Fruit fly (Drosophila melanogaster): ENCODE results near the gene CG3081.

Gene CG3081

dm6 chrX:4684444-4684924, 40.7 kb upstream of the CG3081 start (continued):
- TF ChIP-seq Hr51 (GFP tag; optimal IDR thresholded peaks at IDR 0.05) (peak; percentile 81 to 83), ftz-f1 (GFP tag; optimal IDR thresholded peaks at IDR 0.05) (peak; percentile 87), CG17802 (tag; optimal IDR thresholded peaks at IDR 0.05) (peak; percentile 21), CG2875 (GFP tag; optimal IDR thresholded peaks at IDR 0.05) (peak; percentile 41), Rfx (GFP tag; IDR thresholded peaks at IDR 0.05) (peak; percentile 96), CG8478 (optimal IDR thresholded peaks at IDR 0.05) (peak; percentile 98), exex (tag; optimal IDR thresholded peaks at IDR 0.05) (peak; percentile 57), Dip2 (GFP tag; IDR thresholded peaks at IDR 0.05) (no peak), dysf (GFP tag; IDR thresholded peaks at IDR 0.05) (peak; percentile 91), CG30431 (GFP tag; optimal IDR thresholded peaks at IDR 0.05) (peak; percentile 68), CG6175 (GFP tag; IDR thresholded peaks at IDR 0.05) (peak; percentile 87), zen (tag; optimal IDR thresholded peaks at IDR 0.05) (peak; percentile 54), z (GFP tag; IDR thresholded peaks at IDR 0.05) (no peak; the same call in 2 of the 3 replicates), CG10431 (GFP tag; optimal IDR thresholded peaks at IDR 0.05) (no peak), CG14441 (GFP tag; IDR thresholded peaks at IDR 0.05) (peak; percentile 92), CG3163 (GFP tag; optimal IDR thresholded peaks at IDR 0.05) (peak; percentile 76), CG14965 (GFP tag; optimal IDR thresholded peaks at IDR 0.05; ENCODE audit: borderline replicate concordance) (no peak), pb (GFP tag; optimal IDR thresholded peaks at IDR 0.05) (peak; percentile 82), CG11093 (GFP tag; IDR thresholded peaks at IDR 0.05) (peak; percentile 75; the same call in 2 of the 3 replicates), CG6854 (GFP tag; optimal IDR thresholded peaks at IDR 0.05) (peak; percentile 48), ac (GFP tag; optimal IDR thresholded peaks at IDR 0.05) (peak; percentile 20), CHES-1-like (GFP tag; optimal IDR thresholded peaks at IDR 0.05) (peak; percentile 91), mirr (GFP tag; optimal IDR thresholded peaks at IDR 0.05) (peak; percentile 85), tap (tag; optimal IDR thresholded peaks at IDR 0.05) (peak; percentile 67), Blimp-1 (GFP tag; optimal IDR thresholded peaks at IDR 0.05) (peak; percentile 50), CG1602 (GFP tag; optimal IDR thresholded peaks at IDR 0.05) (peak; percentile 70), CG1529 (GFP tag; optimal IDR thresholded peaks at IDR 0.05) (peak; percentile 54), CG33213 (GFP tag; optimal IDR thresholded peaks at IDR 0.05) (peak; percentile 75), lmd (GFP tag; IDR thresholded peaks at IDR 0.05) (peak; percentile 92), CG15601 (tag; optimal IDR thresholded peaks at IDR 0.05) (peak; percentile 52), ham (GFP tag; IDR thresholded peaks at IDR 0.05) (peak; percentile 76), Adf1 (GFP tag; IDR thresholded peaks at IDR 0.05) (peak; percentile 65), row (GFP tag; IDR thresholded peaks at IDR 0.05) (peak; percentile 92), Mrtf (GFP tag; IDR thresholded peaks at IDR 0.05) (peak; percentile 85), ERR (GFP tag; optimal IDR thresholded peaks at IDR 0.05) (peak; percentile 79), CG14050 (GFP tag; IDR thresholded peaks at IDR 0.05) (peak; percentile 88), Ets65A (GFP tag) (peak; percentile 98), CG8765 (GFP tag; IDR thresholded peaks at IDR 0.05) (peak; percentile 78), CG17361 (GFP tag; IDR thresholded peaks at IDR 0.05) (peak; percentile 74), CG17612 (GFP tag; IDR thresholded peaks at IDR 0.05) (peak; percentile 14; the same call in 1 of the 2 replicates), Atf-2 (GFP tag; optimal IDR thresholded peaks at IDR 0.05) (peak; percentile 49), ranshi (GFP tag; IDR thresholded peaks at IDR 0.05) (peak; percentile 88), vnd (GFP tag; IDR thresholded peaks at IDR 0.05; ENCODE audit: partially characterized antibody) (peak; percentile 73), CG3281 (GFP tag; optimal IDR thresholded peaks at IDR 0.05) (peak; percentile 76), dmrt99B (tag; optimal IDR thresholded peaks at IDR 0.05) (peak; percentile 80), grn (GFP tag; optimal IDR thresholded peaks at IDR 0.05) (peak; percentile 39), bowl (GFP tag; IDR thresholded peaks at IDR 0.05) (peak; percentile 86), fru (optimal IDR thresholded peaks at IDR 0.05) (no peak), nerfin-1 (tag; optimal IDR thresholded peaks at IDR 0.05) (peak; percentile 64), Fer2 (tag; optimal IDR thresholded peaks at IDR 0.05) (peak; percentile 74), CG1792 (GFP tag; optimal IDR thresholded peaks at IDR 0.05) (peak; percentile 69), unpg (GFP tag; optimal IDR thresholded peaks at IDR 0.05) (peak; percentile 77)

Data from whole organism, embryonic.